Worm (Caenorhabditis elegans) whole organism, L4 larva: ENCODE measurements around the gene slc-25A10.

Experiments used
- F37D6.2 ChIP-seq: sonication (generic microtip); optimal IDR thresholded peaks from 2 replicates; lab custom pipeline; 2016; ENCODE audit warnings: mild to moderate bottlenecking, missing genetic modification characterization, missing compliant biosample characterization
- F44E2.7 ChIP-seq: fragments of 200-800 bp; sonication (Bioruptor generic); IDR thresholded peaks from 2 replicates; pipeline ENCODE4 v2.1.2; 2022; ENCODE audit warnings: missing genetic modification characterization, missing compliant biosample characterization
- F49E8.2 ChIP-seq: sonication (generic microtip); optimal IDR thresholded peaks from 2 replicates; lab custom pipeline; 2016; ENCODE audit warnings: missing compliant biosample characterization, mild to moderate bottlenecking, missing genetic modification characterization, borderline replicate concordance
- T20F7.1 ChIP-seq: fragments of 200-800 bp; sonication (Bioruptor generic); optimal IDR thresholded peaks from 2 replicates; lab custom pipeline; 2018; ENCODE audit warnings: mild to moderate bottlenecking, missing genetic modification characterization, missing compliant biosample characterization
- Y5F2A.4 ChIP-seq: fragments of 200-800 bp; sonication (Bioruptor generic); optimal IDR thresholded peaks from 2 replicates; lab custom pipeline; 2018; ENCODE audit warnings: mild to moderate bottlenecking, missing genetic modification characterization, missing compliant biosample characterization
- ZK337.2 ChIP-seq: fragments of 200-800 bp; sonication (Bioruptor generic); IDR thresholded peaks from 2 replicates; pipeline ENCODE4 v1.3.6; 2022; ENCODE audit warnings: missing genetic modification reagents, missing genetic modification characterization, missing compliant biosample characterization
- aha-1 ChIP-seq: fragments of 150-350 bp; peaks from one replicate; lab custom pipeline; 2014; ENCODE audit warnings: missing biosample characterization, missing genetic modification characterization
- attf-4 ChIP-seq: sonication (generic microtip); optimal IDR thresholded peaks from 3 replicates; lab custom pipeline; 2017; ENCODE audit warnings: missing biosample characterization, missing genetic modification characterization
- ceh-28 ChIP-seq: fragments of 150-350 bp; optimal IDR thresholded peaks from 2 replicates; lab custom pipeline; 2014; ENCODE audit warnings: missing biosample characterization, missing genetic modification reagents, missing genetic modification characterization
- ceh-32 ChIP-seq: sonication (generic microtip); optimal IDR thresholded peaks from 2 replicates; lab custom pipeline; 2016; ENCODE audit warnings: mild to moderate bottlenecking, missing genetic modification characterization, missing compliant biosample characterization; ENCODE audit not compliant: poor library complexity
- cey-2 ChIP-seq: sonication (generic microtip); optimal IDR thresholded peaks from 3 replicates; lab custom pipeline; 2017; ENCODE audit warnings: missing genetic modification characterization, mild to moderate bottlenecking, missing compliant biosample characterization, antibody characterized with exemption, borderline replicate concordance; ENCODE audit not compliant: insufficient read depth
- ctbp-1 ChIP-seq: fragments of 200-800 bp; sonication (Bioruptor generic); IDR thresholded peaks from 2 replicates; pipeline ENCODE4 v1.3.6; 2022; ENCODE audit warnings: missing genetic modification reagents, missing genetic modification characterization, missing compliant biosample characterization
- daf-16 ChIP-seq, 3 experiments: sonication (generic microtip); optimal IDR thresholded peaks; 2 replicates each; lab custom pipeline; 2016 to 2017; ENCODE audit warnings: missing genetic modification characterization in 3 of 3, missing genetic modification reagents in 3 of 3, mild to moderate bottlenecking in 2 of 3, missing compliant biosample characterization in 2 of 3, missing biosample characterization in 1 of 3, moderate library complexity in 1 of 3
- daf-8 ChIP-seq: fragments of 200-800 bp; sonication (Bioruptor generic); IDR thresholded peaks from 2 replicates; pipeline ENCODE4 v1.3.6; 2022; ENCODE audit warnings: missing genetic modification characterization, missing compliant biosample characterization
- dmd-6 ChIP-seq: fragments of 200-800 bp; sonication (Bioruptor generic); IDR thresholded peaks from 2 replicates; pipeline ENCODE4 v1.3.6; 2022; ENCODE audit warnings: missing genetic modification reagents, missing genetic modification characterization, missing compliant biosample characterization
- dve-1 ChIP-seq: sonication (generic microtip); optimal IDR thresholded peaks from 2 replicates; lab custom pipeline; 2017; ENCODE audit warnings: antibody characterized with exemption, mild to moderate bottlenecking, missing genetic modification characterization, missing compliant biosample characterization; ENCODE audit not compliant: insufficient read depth
- egl-27 ChIP-seq: sonication (generic microtip); optimal IDR thresholded peaks from 3 replicates; lab custom pipeline; 2017; ENCODE audit warnings: missing biosample characterization, missing genetic modification reagents, missing genetic modification characterization
- egl-43 ChIP-seq: fragments of 200-800 bp; sonication (Bioruptor generic); IDR thresholded peaks from 2 replicates; pipeline ENCODE4 v1.3.6; 2022; ENCODE audit warnings: missing genetic modification reagents, missing genetic modification characterization, missing compliant biosample characterization
- hif-1 ChIP-seq, 2 experiments: sonication (generic microtip); optimal IDR thresholded peaks; 2 replicates each; lab custom pipeline; 2016 to 2017; ENCODE audit warnings: missing compliant biosample characterization in 2 of 2, missing genetic modification characterization in 2 of 2, missing genetic modification reagents in 2 of 2, missing genotype in 2 of 2, mild to moderate bottlenecking in 1 of 2
- hlh-11 ChIP-seq: fragments of 200-800 bp; sonication (Bioruptor generic); optimal IDR thresholded peaks from 2 replicates; lab custom pipeline; 2018; ENCODE audit warnings: mild to moderate bottlenecking, missing genetic modification characterization, missing compliant biosample characterization
- hlh-30 ChIP-seq: sonication (generic microtip); optimal IDR thresholded peaks from 2 replicates; lab custom pipeline; 2017; ENCODE audit warnings: antibody characterized with exemption, mild to moderate bottlenecking, missing genetic modification characterization, missing compliant biosample characterization; ENCODE audit not compliant: insufficient read depth
- hmg-1.1 ChIP-seq: fragments of 200-800 bp; sonication (Bioruptor generic); IDR thresholded peaks from 2 replicates; pipeline ENCODE4 v1.3.6; 2022; ENCODE audit warnings: missing genetic modification reagents, missing genetic modification characterization, missing compliant biosample characterization
- lin-38 ChIP-seq: fragments of 200-800 bp; sonication (Bioruptor generic); IDR thresholded peaks from 2 replicates; pipeline ENCODE4 v1.3.6; 2022; ENCODE audit warnings: missing genetic modification reagents, missing genetic modification characterization, missing compliant biosample characterization
- lsy-2 ChIP-seq, 2 experiments: fragments of 150-350 bp in 1 of 2; sonication (generic microtip) in 1 of 2; optimal IDR thresholded peaks; 2 replicates each; lab custom pipeline; 2014 to 2017; ENCODE audit warnings: missing biosample characterization in 2 of 2, missing genetic modification characterization in 2 of 2
- mdl-1 ChIP-seq, 2 experiments: fragments of 150-350 bp in 1 of 2; sonication (generic microtip) in 1 of 2; optimal IDR thresholded peaks; 2 replicates each; lab custom pipeline; 2014 to 2017; ENCODE audit warnings: missing biosample characterization in 2 of 2, missing genetic modification characterization in 2 of 2
- mep-1 ChIP-seq: fragments of 150-350 bp; sonication (generic microtip); optimal IDR thresholded peaks from 3 replicates; lab custom pipeline; 2014; ENCODE audit warnings: missing biosample characterization, missing genetic modification characterization
- mes-2 ChIP-seq: sonication (generic microtip); optimal IDR thresholded peaks from 2 replicates; lab custom pipeline; 2016; ENCODE audit warnings: missing genotype, mild to moderate bottlenecking, missing genetic modification characterization, missing compliant biosample characterization; ENCODE audit not compliant: poor library complexity, severe bottlenecking
- mxl-2 ChIP-seq: fragments of 200-800 bp; sonication (Bioruptor generic); conservative IDR thresholded peaks from 2 replicates; pipeline ENCODE4 v1.3.6; 2022; ENCODE audit warnings: missing genetic modification reagents, missing genetic modification characterization, missing compliant biosample characterization
- nhr-10 ChIP-seq: fragments of 150-350 bp; optimal IDR thresholded peaks from 2 replicates; lab custom pipeline; 2014; ENCODE audit warnings: missing biosample characterization, missing genetic modification characterization
- nhr-102 ChIP-seq: sonication (generic microtip); optimal IDR thresholded peaks from 2 replicates; lab custom pipeline; 2016; ENCODE audit warnings: mild to moderate bottlenecking, missing genetic modification characterization, moderate library complexity, missing compliant biosample characterization
- nhr-11 ChIP-seq: fragments of 150-350 bp; optimal IDR thresholded peaks from 2 replicates; lab custom pipeline; 2014; ENCODE audit warnings: missing biosample characterization, missing genetic modification characterization
- nhr-48 ChIP-seq: sonication (generic microtip); optimal IDR thresholded peaks from 2 replicates; lab custom pipeline; 2016; ENCODE audit warnings: mild to moderate bottlenecking, missing genetic modification characterization, missing compliant biosample characterization
- pqm-1 ChIP-seq: sonication (generic microtip); optimal IDR thresholded peaks from 2 replicates; lab custom pipeline; 2017; ENCODE audit warnings: missing biosample characterization, missing genetic modification characterization
- set-16 ChIP-seq: fragments of 200-800 bp; sonication (Bioruptor generic); IDR thresholded peaks from 2 replicates; pipeline ENCODE4 v1.3.6; 2022; ENCODE audit warnings: missing genetic modification reagents, missing genetic modification characterization, missing compliant biosample characterization
- spr-3 ChIP-seq: fragments of 200-800 bp; sonication (Bioruptor generic); optimal IDR thresholded peaks from 2 replicates; lab custom pipeline; 2018; ENCODE audit warnings: mild to moderate bottlenecking, missing genetic modification characterization, missing compliant biosample characterization
- tra-1 ChIP-seq: fragments of 200-800 bp; sonication (Bioruptor generic); IDR thresholded peaks from 2 replicates; pipeline ENCODE4 v1.3.6; 2022; ENCODE audit warnings: missing genetic modification reagents, missing genetic modification characterization, missing compliant biosample characterization
- unc-62 ChIP-seq, 3 experiments: fragments of 150-350 bp in 1 of 3; sonication (generic microtip); optimal IDR thresholded peaks in 2 of 3; peaks in 1 of 3; 1 replicate in 1 of 3; 2 replicates in 2 of 3; lab custom pipeline; 2014 to 2017; ENCODE audit warnings: missing biosample characterization in 3 of 3, missing genetic modification characterization in 3 of 3, missing genetic modification reagents in 3 of 3, missing genotype in 1 of 3
- zag-1 ChIP-seq: fragments of 150-350 bp; optimal IDR thresholded peaks from 2 replicates; lab custom pipeline; 2014; ENCODE audit warnings: missing biosample characterization, missing genetic modification characterization
- zfp-3 ChIP-seq: fragments of 200-800 bp; sonication (Bioruptor generic); conservative IDR thresholded peaks from 2 replicates; pipeline ENCODE4 v1.3.6; 2022; ENCODE audit warnings: missing genetic modification reagents, missing genetic modification characterization, missing compliant biosample characterization
- zip-2 ChIP-seq: fragments of 150-350 bp; optimal IDR thresholded peaks from 2 replicates; lab custom pipeline; 2014; ENCODE audit warnings: missing biosample characterization, missing genetic modification characterization
- ztf-11 ChIP-seq: fragments of 150-350 bp; optimal IDR thresholded peaks from 2 replicates; lab custom pipeline; 2014; ENCODE audit warnings: missing biosample characterization, missing genetic modification characterization

The slc-25A10 gene

DNA sequence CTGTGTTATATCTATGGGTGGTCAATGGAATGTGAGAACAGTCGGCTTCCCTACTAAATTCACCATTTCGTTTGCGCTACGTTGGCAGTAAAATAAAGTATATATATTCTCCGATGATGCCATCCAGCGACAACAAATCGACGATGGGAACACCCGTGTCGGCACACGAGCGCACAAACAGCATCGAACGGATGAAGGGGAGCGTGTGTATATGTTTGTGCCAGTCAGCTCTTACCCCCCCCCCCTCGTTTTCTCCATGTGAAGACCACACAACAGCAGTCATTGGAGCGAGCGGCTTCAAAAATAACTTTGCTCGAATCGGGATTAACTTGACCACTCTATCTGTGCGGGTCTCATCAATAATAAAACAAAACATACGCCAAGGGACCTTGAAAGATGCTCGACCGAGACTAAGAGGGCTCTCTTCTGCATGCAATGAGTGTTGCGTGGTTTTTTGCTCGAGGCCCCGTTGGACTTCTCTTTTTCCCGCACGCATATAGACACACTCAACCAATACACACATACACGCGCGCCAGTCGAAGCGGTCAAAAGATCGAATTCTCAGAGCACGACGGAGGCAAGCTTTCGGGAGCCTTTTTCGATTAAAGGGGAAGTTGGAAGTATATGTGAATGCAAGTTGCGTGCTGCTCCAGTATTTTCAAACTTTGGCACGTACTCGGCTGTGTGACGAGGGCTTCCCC, 15.0 kb upstream of the slc-25A10 start (continued):
- TF ChIP-seq hlh-11 = no peak
- no peak for TF ChIP-seq zfp-3
- TF ChIP-seq Y5F2A.4 (GFP tag; lab: Kevin White, UChicago) = no peak
- TF ChIP-seq ceh-32 (tag; lab: Kevin White, UChicago) = no peak
- no peak for TF ChIP-seq T20F7.1
- TF ChIP-seq F49E8.2 (tag; lab: Kevin White, UChicago) = no peak
- TF ChIP-seq zag-1 (tag; lab: Kevin White, UChicago) = no peak
- peak; percentile 30 for TF ChIP-seq F37D6.2
- peak; percentile 1 for TF ChIP-seq mes-2 (tag; lab: Kevin White, UChicago)
- TF ChIP-seq ceh-28 (tag; lab: Kevin White, UChicago) = no peak
- TF ChIP-seq nhr-10 (tag; lab: Kevin White, UChicago) = no peak
- TF ChIP-seq egl-43 (GFP tag; lab: Robert Waterston, UW) = no peak
- TF ChIP-seq lin-38 = no peak
- TF ChIP-seq hmg-1.1 (GFP tag; lab: Robert Waterston, UW) = no peak
- TF ChIP-seq mep-1 = peak; percentile 15
- no peak for TF ChIP-seq spr-3
- no peak for TF ChIP-seq egl-27 (tag; lab: Kevin White, UChicago)
- no peak for TF ChIP-seq ZK337.2 (GFP tag; lab: Robert Waterston, UW)
- TF ChIP-seq F44E2.7 = no peak

DNA sequence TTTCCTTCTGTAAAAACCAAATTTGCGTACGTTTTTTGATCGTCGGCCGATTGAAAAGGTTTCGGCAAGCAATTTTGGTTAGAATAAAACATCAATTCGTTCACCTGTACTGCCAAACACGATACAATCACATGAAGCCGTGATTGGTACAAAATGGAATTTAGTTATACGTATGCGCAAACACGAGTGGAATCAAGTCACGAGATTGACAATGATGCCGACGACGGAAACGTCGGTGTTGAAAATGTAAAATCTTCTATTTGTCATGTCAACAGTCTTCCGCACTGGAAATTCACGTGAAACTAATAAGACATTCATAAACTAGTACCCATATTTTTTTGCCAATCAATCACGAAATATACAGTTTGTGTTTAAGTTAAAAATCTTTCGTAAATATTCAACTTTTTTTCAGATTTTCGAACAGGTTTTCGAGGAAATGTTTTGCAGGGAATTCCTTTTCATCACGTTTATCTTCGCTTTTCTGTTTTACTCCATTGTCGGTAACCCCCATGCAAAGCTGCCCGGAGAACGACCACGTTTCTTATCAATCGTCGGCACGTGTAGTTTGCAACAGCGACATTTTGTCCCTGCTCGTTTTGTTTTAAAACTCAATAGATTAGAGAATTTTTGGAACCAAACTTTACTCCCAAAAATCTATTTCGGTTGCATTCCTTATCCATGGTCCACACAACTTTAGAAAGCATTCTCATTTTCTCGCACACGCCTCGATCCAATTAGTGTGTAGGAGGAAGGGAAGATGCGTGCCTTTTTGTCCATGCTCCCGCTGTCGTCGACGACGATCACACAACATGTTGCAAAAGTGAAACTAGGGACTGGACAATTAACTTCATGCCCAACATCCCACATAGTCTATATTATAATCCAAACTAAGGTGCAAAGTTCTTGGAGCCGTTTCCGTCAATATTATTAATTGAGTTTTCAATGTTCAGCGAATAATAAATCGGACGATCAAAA, 13.9 kb upstream of the slc-25A10 start:
- TF ChIP-seq dmd-6 (GFP tag; lab: Robert Waterston, UW) (peak; percentile 63), spr-3 (no peak), pqm-1 (tag; lab: Kevin White, UChicago) (peak; percentile 4), nhr-11 (tag; lab: Kevin White, UChicago) (peak; percentile 34), attf-4 (tag; lab: Kevin White, UChicago) (no peak), nhr-48 (tag; lab: Kevin White, UChicago) (peak; percentile 83), cey-2 (no peak), daf-8 (GFP tag; lab: Robert Waterston, UW) (no peak), hlh-11 (peak; percentile 71), unc-62 (GFP tag; optimal IDR thresholded peaks at IDR 0.05 in 1 of 2; lab: Kevin White, UChicago) (peak in 1 of 2 experiments; percentile 94), unc-62 (tag; optimal IDR thresholded peaks at IDR 0.05; lab: Kevin White, UChicago) (no peak), aha-1 (tag; lab: Kevin White, UChicago) (peak; percentile 95), ztf-11 (tag; lab: Kevin White, UChicago) (no peak), mxl-2 (GFP tag; lab: Robert Waterston, UW) (0 out of 2 replicates have a peak, but pooled peaks have one; percentile 17), hif-1 (tag; optimal IDR thresholded peaks at IDR 0.05; lab: Kevin White, UChicago) (peak in 1 of 2 experiments; percentile 71), nhr-102 (tag; lab: Kevin White, UChicago) (peak; percentile 7), mdl-1 (tag; optimal IDR thresholded peaks at IDR 0.05; lab: Kevin White, UChicago) (peak; percentile 96 to 97), set-16 (GFP tag; lab: Robert Waterston, UW) (no peak), lsy-2 (tag; optimal IDR thresholded peaks at IDR 0.05; lab: Kevin White, UChicago) (peak in 1 of 2 experiments; percentile 42), T20F7.1 (peak; percentile 30), daf-16 (GFP tag; optimal IDR thresholded peaks at IDR 0.05; lab: Kevin White, UChicago) (no peak), daf-16 (tag; optimal IDR thresholded peaks at IDR 0.05; lab: Kevin White, UChicago) (peak; percentile 56), zip-2 (tag; lab: Kevin White, UChicago) (peak; percentile 42), hlh-30 (tag; lab: Kevin White, UChicago) (peak; percentile 92), tra-1 (GFP tag; lab: Robert Waterston, UW) (0 out of 2 replicates have a peak, but pooled peaks have one; percentile 4), ctbp-1 (GFP tag; lab: Robert Waterston, UW) (0 out of 2 replicates have a peak, but pooled peaks have one; percentile 49), dve-1 (tag; lab: Kevin White, UChicago) (peak; percentile 61)
- TF ChIP-seq, all 104 proteins: peak for 19
